Worm (Caenorhabditis elegans) whole organism, L2 larva: ENCODE measurements around the gene srab-22.

Experiments used
- R02D3.7 ChIP-seq: fragments of 150-350 bp; optimal IDR thresholded peaks from 2 replicates; lab custom pipeline; 2014; ENCODE audit warnings: missing biosample characterization, missing genetic modification characterization
- fos-1 ChIP-seq: fragments of 150-350 bp; optimal IDR thresholded peaks from 2 replicates; lab custom pipeline; 2014; ENCODE audit warnings: missing biosample characterization, missing genetic modification characterization
- gmeb-1 ChIP-seq: fragments of 150-350 bp; optimal IDR thresholded peaks from 2 replicates; lab custom pipeline; 2014; ENCODE audit warnings: missing biosample characterization, missing genetic modification characterization
- lsy-2 ChIP-seq, 2 experiments: fragments of 150-350 bp in 1 of 2; sonication (generic microtip) in 1 of 2; optimal IDR thresholded peaks; 2 replicates each; lab custom pipeline; 2014 to 2017; ENCODE audit warnings: missing biosample characterization in 2 of 2, missing genetic modification characterization in 2 of 2
- nhr-12 ChIP-seq: fragments of 150-350 bp; optimal IDR thresholded peaks from 2 replicates; lab custom pipeline; 2014; ENCODE audit warnings: missing biosample characterization, missing genetic modification characterization
- nhr-237 ChIP-seq: fragments of 150-350 bp; optimal IDR thresholded peaks from 2 replicates; lab custom pipeline; 2014; ENCODE audit warnings: missing biosample characterization, missing genetic modification characterization
- sem-4 ChIP-seq: fragments of 150-350 bp; optimal IDR thresholded peaks from 2 replicates; lab custom pipeline; 2014; ENCODE audit warnings: missing biosample characterization, missing genetic modification reagents, missing genetic modification characterization

DNA sequence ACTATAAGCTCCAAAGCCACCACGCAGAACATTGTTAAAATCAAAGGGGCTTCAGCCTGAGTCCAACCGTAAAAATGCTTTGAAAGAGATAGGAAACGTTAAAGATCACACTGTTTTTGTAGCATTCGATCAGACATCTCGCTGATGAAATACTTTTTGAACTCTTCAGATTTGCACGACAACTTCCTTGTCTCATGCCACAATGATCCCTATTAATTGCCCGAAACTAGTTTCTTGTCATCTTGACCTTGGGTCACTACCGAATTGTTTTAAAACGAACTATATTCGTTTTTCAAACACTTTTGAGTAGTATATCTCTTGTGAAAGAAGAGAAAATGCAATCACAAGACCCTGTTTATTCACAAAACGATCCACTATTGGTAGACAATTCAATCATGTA, 8.2 kb upstream of the srab-22 start, which contains the start of gene T20D4.3:
- TF ChIP-seq fos-1 = no peak
- no peak for TF ChIP-seq nhr-12 (tag; lab: Kevin White, UChicago)
- TF ChIP-seq lsy-2 (tag; optimal IDR thresholded peaks at IDR 0.05; lab: Kevin White, UChicago) = no peak
- no peak for TF ChIP-seq R02D3.7 (tag; lab: Kevin White, UChicago)
- no peak for TF ChIP-seq gmeb-1 (tag; lab: Kevin White, UChicago)
- no peak for TF ChIP-seq nhr-237
- TF ChIP-seq sem-4 (tag; lab: Kevin White, UChicago) = no peak
